Fruit fly (Drosophila melanogaster) whole organism, embryonic: ENCODE measurements around the gene CG31102.
A peak's percentile ranks its signal among the peaks of the same experiment; 100 is the strongest.

Experiments used
- Aef1 ChIP-seq: fragments of 200-800 bp; sonication (Bioruptor generic); IDR thresholded peaks from 3 replicates; pipeline ENCODE4 v1.3.6; 2022; ENCODE audit warnings: missing biosample characterization, missing genetic modification characterization
- Awh ChIP-seq: fragments of 200-800 bp; sonication (Bioruptor generic); IDR thresholded peaks from 2 replicates; pipeline ENCODE4, ENCODE4 v1.3.6; 2022; ENCODE audit warnings: missing biosample characterization, missing genetic modification characterization
- CG10366 ChIP-seq: fragments of 200-800 bp; sonication (Bioruptor generic); IDR thresholded peaks from 2 replicates; pipeline ENCODE4 v1.3.6; 2022; ENCODE audit warnings: missing biosample characterization, missing genetic modification characterization
- CG10462 ChIP-seq: fragments of 200-800 bp; sonication (Bioruptor generic); optimal IDR thresholded peaks from 2 replicates; lab custom pipeline; 2016; ENCODE audit warnings: missing biosample characterization, missing genetic modification characterization
- CG12659 ChIP-seq: fragments of 200-800 bp; sonication (Bioruptor generic); optimal IDR thresholded peaks from 3 replicates; lab custom pipeline; 2017; ENCODE audit warnings: mild to moderate bottlenecking, missing biosample characterization, missing genetic modification reagents, missing genetic modification characterization
- CG13424 ChIP-seq: fragments of 200-800 bp; sonication (Bioruptor generic); optimal IDR thresholded peaks from 2 replicates; lab custom pipeline; 2019; ENCODE audit warnings: missing biosample characterization, mild to moderate bottlenecking, missing genetic modification characterization, moderate library complexity
- CG15601 ChIP-seq: fragments of 200-800 bp; sonication (Bioruptor generic); optimal IDR thresholded peaks from 3 replicates; lab custom pipeline; 2019; ENCODE audit warnings: missing biosample characterization, mild to moderate bottlenecking, missing genetic modification characterization, moderate library complexity
- CG1602 ChIP-seq: fragments of 200-800 bp; sonication (Bioruptor generic); optimal IDR thresholded peaks from 3 replicates; lab custom pipeline; 2016; ENCODE audit warnings: missing biosample characterization, missing genetic modification characterization
- CG1603 ChIP-seq: fragments of 200-800 bp; sonication (Bioruptor generic); optimal IDR thresholded peaks from 2 replicates; lab custom pipeline; 2019; ENCODE audit warnings: missing biosample characterization, mild to moderate bottlenecking, missing genetic modification characterization, moderate library complexity
- CG16863 ChIP-seq: fragments of 200-800 bp; sonication (Bioruptor generic); optimal IDR thresholded peaks from 3 replicates; lab custom pipeline; 2016; ENCODE audit warnings: missing biosample characterization, missing genetic modification characterization
- CG1832 ChIP-seq: fragments of 200-800 bp; sonication (Bioruptor generic); optimal IDR thresholded peaks from 2 replicates; lab custom pipeline; 2017; ENCODE audit warnings: missing biosample characterization, mild to moderate bottlenecking, missing genetic modification characterization, inconsistent platforms
- CG18764 ChIP-seq: fragments of 200-800 bp; sonication (Bioruptor generic); optimal IDR thresholded peaks from 3 replicates; lab custom pipeline; 2016; ENCODE audit warnings: missing biosample characterization, missing genetic modification characterization
- CG2129 ChIP-seq: fragments of 200-800 bp; sonication (Bioruptor generic); IDR thresholded peaks from 2 replicates; pipeline ENCODE4 v1.3.6; 2022; ENCODE audit warnings: missing biosample characterization, missing genetic modification characterization; ENCODE audit not compliant: partially characterized antibody
- CG4424 ChIP-seq: fragments of 200-800 bp; sonication (Bioruptor generic); optimal IDR thresholded peaks from 3 replicates; lab custom pipeline; 2016; ENCODE audit warnings: missing biosample characterization, missing genetic modification characterization
- CG6272 ChIP-seq: fragments of 200-800 bp; sonication (Bioruptor generic); IDR thresholded peaks from 2 replicates; pipeline ENCODE4 v1.3.6; 2022; ENCODE audit warnings: missing biosample characterization, missing genetic modification characterization
- CG6854 ChIP-seq: fragments of 200-800 bp; sonication (Bioruptor generic); optimal IDR thresholded peaks from 3 replicates; lab custom pipeline; 2017; ENCODE audit warnings: missing biosample characterization, mild to moderate bottlenecking, missing genetic modification characterization
- CkIIα-i1 ChIP-seq: fragments of 200-800 bp; sonication (Bioruptor generic); IDR thresholded peaks from 2 replicates; pipeline ENCODE4 v1.3.6; 2022; ENCODE audit warnings: missing biosample characterization, missing genetic modification characterization
- Dbx ChIP-seq: fragments of 200-800 bp; sonication (Bioruptor generic); IDR thresholded peaks from 3 replicates; pipeline ENCODE4 v1.3.6; 2022; ENCODE audit warnings: missing biosample characterization, missing genetic modification characterization
- Dfd ChIP-seq, 2 experiments: fragments of >200 bp; optimal IDR thresholded peaks; 2 replicates each; lab custom pipeline; 2017; ENCODE audit warnings: missing biosample characterization in 2 of 2, missing genetic modification characterization in 2 of 2
- Dip2 ChIP-seq: fragments of 200-800 bp; sonication (Bioruptor generic); IDR thresholded peaks from 2 replicates; pipeline ENCODE4 v1.3.6; 2022; ENCODE audit warnings: missing biosample characterization, missing genetic modification characterization
- Dll ChIP-seq: fragments of 200-800 bp; sonication (Bioruptor generic); IDR thresholded peaks from 4 replicates; pipeline ENCODE4 v1.3.6; 2022; ENCODE audit warnings: missing biosample characterization, missing genetic modification characterization; ENCODE audit not compliant: partially characterized antibody
- HLH54F ChIP-seq: fragments of 200-800 bp; sonication (Bioruptor generic); optimal IDR thresholded peaks from 3 replicates; lab custom pipeline; 2016; ENCODE audit warnings: missing biosample characterization, missing genetic modification characterization
- Hr51 ChIP-seq, 2 experiments: fragments of 200-800 bp; sonication (Bioruptor generic); optimal IDR thresholded peaks; 2 replicates in 1 of 2; 3 replicates in 1 of 2; lab custom pipeline; 2016 to 2018; ENCODE audit warnings: missing biosample characterization in 2 of 2, missing genetic modification characterization in 2 of 2, mild to moderate bottlenecking in 1 of 2, moderate library complexity in 1 of 2
- Lim3 ChIP-seq: fragments of 200-800 bp; sonication (Bioruptor generic); IDR thresholded peaks from 2 replicates; pipeline ENCODE4 v1.3.6; 2022; ENCODE audit warnings: missing biosample characterization, missing genetic modification characterization
- MESR4 ChIP-seq: fragments of 200-800 bp; sonication (Bioruptor generic); optimal IDR thresholded peaks from 2 replicates; lab custom pipeline; 2018; ENCODE audit warnings: missing biosample characterization, mild to moderate bottlenecking, missing genetic modification characterization, moderate library complexity
- Meics ChIP-seq: fragments of 200-800 bp; sonication (Bioruptor generic); optimal IDR thresholded peaks from 2 replicates; lab custom pipeline; 2017; ENCODE audit warnings: missing biosample characterization, mild to moderate bottlenecking, missing genetic modification characterization
- Nf-YB ChIP-seq: fragments of 200-800 bp; sonication (Bioruptor generic); optimal IDR thresholded peaks from 3 replicates; lab custom pipeline; 2019; ENCODE audit warnings: missing biosample characterization, mild to moderate bottlenecking, missing genetic modification characterization, moderate library complexity
- Optix ChIP-seq: fragments of 200-800 bp; sonication (Bioruptor generic); IDR thresholded peaks from 3 replicates; pipeline ENCODE4 v1.3.6; 2022; ENCODE audit warnings: missing biosample characterization, missing genetic modification characterization
- Ravus ChIP-seq: fragments of 200-800 bp; sonication (Bioruptor generic); IDR thresholded peaks from 2 replicates; pipeline ENCODE4 v1.3.6; 2022; ENCODE audit warnings: missing biosample characterization, missing genetic modification characterization
- Taf1 ChIP-seq: fragments of 200-800 bp; sonication (Bioruptor generic); IDR thresholded peaks from 2 replicates; pipeline ENCODE4 v1.3.6; 2022; ENCODE audit warnings: missing biosample characterization, missing genetic modification characterization
- Xrp1 ChIP-seq: fragments of 200-800 bp; sonication (Bioruptor generic); IDR thresholded peaks from 2 replicates; pipeline ENCODE4 v1.3.6; 2022; ENCODE audit warnings: missing biosample characterization, missing genetic modification characterization
- ap ChIP-seq: fragments of 200-800 bp; sonication (Bioruptor generic); IDR thresholded peaks from 2 replicates; pipeline ENCODE4 v1.3.6; 2022; ENCODE audit warnings: missing biosample characterization, missing genetic modification characterization
- az2 ChIP-seq: fragments of 200-800 bp; sonication (Bioruptor generic); optimal IDR thresholded peaks from 3 replicates; lab custom pipeline; 2016; ENCODE audit warnings: missing biosample characterization, missing genetic modification characterization
- dmrt11E ChIP-seq: fragments of 200-800 bp; sonication (Bioruptor generic); optimal IDR thresholded peaks from 3 replicates; lab custom pipeline; 2018; ENCODE audit warnings: missing biosample characterization, mild to moderate bottlenecking, missing genetic modification characterization, moderate library complexity
- ems ChIP-seq: fragments of 200-800 bp; sonication (Bioruptor generic); optimal IDR thresholded peaks from 3 replicates; lab custom pipeline; 2016; ENCODE audit warnings: missing biosample characterization, missing genetic modification characterization
- ftz-f1 ChIP-seq: fragments of 200-800 bp; sonication (Bioruptor generic); optimal IDR thresholded peaks from 2 replicates; lab custom pipeline; 2016; ENCODE audit warnings: missing biosample characterization, missing genetic modification characterization
- gcm ChIP-seq: fragments of 200-800 bp; sonication (Bioruptor generic); optimal IDR thresholded peaks from 2 replicates; lab custom pipeline; 2019; ENCODE audit warnings: missing biosample characterization, mild to moderate bottlenecking, missing genetic modification characterization, moderate library complexity
- gt ChIP-seq: fragments of 200-800 bp; sonication (Bioruptor generic); IDR thresholded peaks from 2 replicates; pipeline ENCODE4 v1.3.6; 2022; ENCODE audit warnings: missing biosample characterization, missing genetic modification characterization
- jing ChIP-seq: fragments of 200-800 bp; sonication (Bioruptor generic); optimal IDR thresholded peaks from 2 replicates; lab custom pipeline; 2018; ENCODE audit warnings: missing biosample characterization, mild to moderate bottlenecking, missing genetic modification characterization
- lilli ChIP-seq: fragments of 200-800 bp; sonication (Bioruptor generic); optimal IDR thresholded peaks from 3 replicates; lab custom pipeline; 2016; ENCODE audit warnings: missing biosample characterization, missing genetic modification characterization
- mirr ChIP-seq: fragments of 200-800 bp; sonication (Bioruptor generic); optimal IDR thresholded peaks from 3 replicates; lab custom pipeline; 2018; ENCODE audit warnings: missing biosample characterization, mild to moderate bottlenecking, missing genetic modification characterization
- nerfin-2 ChIP-seq: fragments of 200-800 bp; sonication (Bioruptor generic); IDR thresholded peaks from 2 replicates; pipeline ENCODE4 v1.3.6; 2022; ENCODE audit warnings: missing biosample characterization, missing genetic modification characterization; ENCODE audit not compliant: partially characterized antibody
- otp ChIP-seq: fragments of 200-800 bp; sonication (Bioruptor generic); IDR thresholded peaks from 3 replicates; pipeline ENCODE4, ENCODE4 v1.3.6; 2022; ENCODE audit warnings: missing biosample characterization, missing genetic modification characterization
- peb ChIP-seq: fragments of 200-800 bp; sonication (Bioruptor generic); IDR thresholded peaks from 2 replicates; pipeline ENCODE4 v1.3.6; 2022; ENCODE audit warnings: missing biosample characterization, missing genetic modification characterization
- pfk ChIP-seq: fragments of 200-800 bp; sonication (Bioruptor generic); optimal IDR thresholded peaks from 2 replicates; lab custom pipeline; 2018; ENCODE audit warnings: missing biosample characterization, mild to moderate bottlenecking, missing genetic modification characterization, moderate library complexity
- ranshi ChIP-seq: fragments of 200-800 bp; sonication (Bioruptor generic); IDR thresholded peaks from 2 replicates; pipeline ENCODE4 v1.3.6; 2022; ENCODE audit warnings: missing biosample characterization, missing genetic modification characterization
- sc ChIP-seq, 3 experiments: fragments of >200 bp in 2 of 3; fragments of 200-800 bp in 1 of 3; sonication (Bioruptor generic) in 1 of 3; optimal IDR thresholded peaks; 2 replicates in 2 of 3; 3 replicates in 1 of 3; lab custom pipeline; 2017; ENCODE audit warnings: mild to moderate bottlenecking in 1 of 3, missing biosample characterization in 1 of 3, missing genetic modification characterization in 1 of 3, missing genetic modification reagents in 1 of 3
- so ChIP-seq: fragments of 200-800 bp; sonication (Bioruptor generic); IDR thresholded peaks from 3 replicates; pipeline ENCODE4 v1.3.6; 2022; ENCODE audit warnings: missing biosample characterization, missing genetic modification characterization
- vnd ChIP-seq: fragments of 200-800 bp; sonication (Bioruptor generic); IDR thresholded peaks from 3 replicates; pipeline ENCODE4 v1.3.6; 2022; ENCODE audit warnings: missing biosample characterization, missing genetic modification characterization; ENCODE audit not compliant: partially characterized antibody

The CG31102 gene

DNA sequence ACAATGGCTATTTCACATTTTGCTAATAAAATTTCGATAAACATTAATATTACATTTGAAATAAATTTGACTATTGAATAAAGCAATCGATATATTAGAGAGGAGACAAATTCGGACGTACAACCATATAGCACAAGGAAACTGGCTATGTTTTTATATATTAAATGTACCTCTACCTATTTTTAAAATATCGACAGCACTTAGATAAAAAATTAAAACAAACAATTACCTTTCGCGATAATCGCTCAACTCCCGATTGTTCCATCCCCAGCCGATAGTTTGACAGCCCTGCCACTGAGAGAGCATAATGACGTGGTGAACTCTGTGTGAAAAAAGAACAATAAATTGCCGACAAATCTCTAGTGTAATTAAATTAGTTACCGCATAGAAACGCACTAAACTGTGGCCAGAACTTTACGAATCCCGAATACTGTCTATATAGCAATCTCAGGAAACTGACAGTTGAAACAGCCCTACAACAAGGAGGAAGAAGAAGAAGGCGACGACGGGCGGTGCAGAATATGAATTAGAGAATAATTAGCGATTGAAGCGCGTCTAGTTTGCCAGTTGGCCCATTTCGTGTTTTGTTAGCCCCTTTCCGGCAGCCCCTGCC lies 36.7 kb downstream of the CG31102 start, which contains the start of gene CG11857 (continued):
- TF ChIP-seq CG6272 (GFP tag; lab: Robert Waterston, UW), result peak; percentile 99
- peak; percentile 98 for TF ChIP-seq CG13424 (tag; lab: Kevin White, UChicago)
- peak; percentile 98 for TF ChIP-seq CG4424 (GFP tag; lab: Kevin White, UChicago)
- peak; percentile 95 for TF ChIP-seq Lim3
- TF ChIP-seq lilli, result peak; percentile 99
- TF ChIP-seq CG10462, result peak; percentile 97
- TF ChIP-seq gt, result peak; percentile 98
- TF ChIP-seq Taf1 (GFP tag; lab: Robert Waterston, UW), result peak; percentile 97
- TF ChIP-seq ranshi (GFP tag; lab: Robert Waterston, UW), result peak; percentile 99
- peak in 1 of 2 experiments; percentile 82 for TF ChIP-seq Dfd (GFP tag; optimal IDR thresholded peaks at IDR 0.05; lab: Kevin White, UChicago)
- peak; percentile 100 for TF ChIP-seq CG2129 (GFP tag; lab: Robert Waterston, UW)
- peak; percentile 99 for TF ChIP-seq CG1602 (GFP tag; lab: Kevin White, UChicago)
- TF ChIP-seq CkIIα-i1, result peak; percentile 90
- TF ChIP-seq so (GFP tag; lab: Robert Waterston, UW), result peak; percentile 97
- peak; percentile 98 for TF ChIP-seq dmrt11E (tag; lab: Kevin White, UChicago)
- peak; percentile 99 for TF ChIP-seq CG10366 (GFP tag; lab: Robert Waterston, UW)
- TF ChIP-seq Dbx (GFP tag; lab: Robert Waterston, UW), result peak; percentile 99
- TF ChIP-seq Nf-YB, result peak; percentile 80
- peak; percentile 99 for TF ChIP-seq Aef1 (GFP tag; lab: Robert Waterston, UW)
- peak; percentile 97 for TF ChIP-seq ap (GFP tag; lab: Robert Waterston, UW)
- peak; percentile 97 for TF ChIP-seq CG18764 (GFP tag; lab: Kevin White, UChicago)
- TF ChIP-seq jing (GFP tag; lab: Kevin White, UChicago), result peak; percentile 94
- TF ChIP-seq Dip2, result peak; percentile 80
- TF ChIP-seq peb (GFP tag; lab: Robert Waterston, UW), result peak; percentile 98
- TF ChIP-seq HLH54F, result peak; percentile 98
- peak; percentile 99 for TF ChIP-seq Optix (GFP tag; lab: Robert Waterston, UW)
- peak; percentile 96 for TF ChIP-seq Meics (GFP tag; lab: Kevin White, UChicago)
- TF ChIP-seq ftz-f1 (GFP tag; lab: Kevin White, UChicago), result peak; percentile 91
- peak; percentile 99 for TF ChIP-seq CG12659
- peak; percentile 97 for TF ChIP-seq Awh (GFP tag; lab: Robert Waterston, UW)
- TF ChIP-seq Ravus, result peak; percentile 95
- peak; percentile 99 for TF ChIP-seq nerfin-2 (GFP tag; lab: Robert Waterston, UW)
- no peak for TF ChIP-seq sc (optimal IDR thresholded peaks at IDR 0.05; lab: Kevin White, UChicago)
- peak; percentile 94 for TF ChIP-seq sc (GFP tag; optimal IDR thresholded peaks at IDR 0.05; lab: Kevin White, UChicago)
- no peak for TF ChIP-seq CG1832
- peak; percentile 97 for TF ChIP-seq CG1603 (tag; lab: Kevin White, UChicago)
- peak; percentile 96 for TF ChIP-seq CG16863 (GFP tag; lab: Kevin White, UChicago)
- TF ChIP-seq mirr, result peak; percentile 95
- peak; percentile 99 for TF ChIP-seq Xrp1 (GFP tag; lab: Robert Waterston, UW)
- TF ChIP-seq vnd, result peak; percentile 100
- TF ChIP-seq pfk (GFP tag; lab: Kevin White, UChicago), result peak; percentile 37
- peak; percentile 96 for TF ChIP-seq CG15601
- TF ChIP-seq ems (GFP tag; lab: Kevin White, UChicago), result peak; percentile 98
- peak; percentile 96 to 99 for TF ChIP-seq Hr51 (GFP tag; optimal IDR thresholded peaks at IDR 0.05; lab: Kevin White, UChicago)
- peak; percentile 91 for TF ChIP-seq MESR4 (GFP tag; lab: Kevin White, UChicago)
- peak; percentile 97 for TF ChIP-seq otp (GFP tag; lab: Robert Waterston, UW)
- peak; percentile 88 for TF ChIP-seq CG6854 (GFP tag; lab: Kevin White, UChicago)
- TF ChIP-seq gcm (GFP tag; lab: Kevin White, UChicago), result peak; percentile 94
- peak; percentile 100 for TF ChIP-seq Dll (GFP tag; lab: Robert Waterston, UW)
- peak; percentile 99 for TF ChIP-seq az2 (GFP tag; lab: Kevin White, UChicago)
